Worm (Caenorhabditis elegans) whole organism, L4/young adult: ENCODE measurements around the gene fbxa-44.

Experiments
- W03F9.2 ChIP-seq: fragments of 150-350 bp; optimal IDR thresholded peaks from 2 replicates; lab custom pipeline; 2014; ENCODE audit warnings: missing biosample characterization, missing genetic modification characterization
- dao-5 ChIP-seq: sonication (generic microtip); optimal IDR thresholded peaks from 2 replicates; lab custom pipeline; 2016; ENCODE audit warnings: missing genotype, missing genetic modification characterization, moderate library complexity, missing compliant biosample characterization
- him-1 ChIP-seq: sonication (generic microtip); optimal IDR thresholded peaks from 2 replicates; lab custom pipeline; 2016; ENCODE audit warnings: missing genotype, missing genetic modification reagents, missing genetic modification characterization, missing compliant biosample characterization

- TF ChIP-seq him-1 (tag; lab: Kevin White, UChicago) (no peak), W03F9.2 (no peak), dao-5 (no peak)
Measured at ce11 chrV:16869740-16870139, 19.3 kb upstream of the fbxa-44 start, which contains the start of gene clec-33.
